Worm (Caenorhabditis elegans) whole organism, mixed stage, embryonic: Measurements from ENCODE around the gene C13G3.1.

Source experiments
- elt-3 ChIP-seq: fragments of 150-350 bp; optimal IDR thresholded peaks from 2 replicates; lab custom pipeline; 2014; ENCODE audit warnings: missing biosample characterization, missing genetic modification characterization
- nhr-76 ChIP-seq: sonication (generic microtip); optimal IDR thresholded peaks from 2 replicates; lab custom pipeline; 2017; ENCODE audit warnings: missing biosample characterization, missing genetic modification characterization
- snpc-4 ChIP-seq: fragments of 150-350 bp; optimal IDR thresholded peaks from 2 replicates; lab custom pipeline; 2014; ENCODE audit warnings: missing biosample characterization, missing genetic modification characterization
- tbx-8 ChIP-seq: fragments of 200-800 bp; sonication (Bioruptor generic); optimal IDR thresholded peaks from 2 replicates; lab custom pipeline; 2018; ENCODE audit warnings: mild to moderate bottlenecking, missing genetic modification characterization, moderate library complexity, missing compliant biosample characterization

DNA sequence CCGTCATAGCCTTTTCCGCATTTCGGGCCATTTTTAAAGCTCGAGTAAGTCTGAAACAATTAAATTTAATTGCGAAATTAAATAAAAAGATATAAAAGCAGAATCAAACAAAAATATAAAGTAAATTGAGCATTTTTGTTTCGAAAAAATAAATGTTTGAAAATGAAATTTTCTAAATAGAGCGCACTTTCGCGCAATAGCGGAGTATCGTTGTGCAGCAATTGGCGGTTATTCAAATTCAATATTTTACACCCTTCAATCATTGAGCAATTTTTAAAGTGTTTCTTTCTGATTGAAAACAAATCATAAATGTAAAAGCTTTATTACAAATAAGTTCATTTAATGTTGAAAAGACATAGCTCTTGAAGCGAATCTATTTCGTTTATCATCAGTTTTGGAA lies 11.6 kb downstream of the C13G3.1 start, which contains the start of gene isy-1:
- TF ChIP-seq elt-3 (tag; lab: Kevin White, UChicago) = no peak
- TF ChIP-seq snpc-4 (tag; lab: Kevin White, UChicago) = no peak
- no peak for TF ChIP-seq tbx-8 (GFP tag; lab: Kevin White, UChicago)
- TF ChIP-seq nhr-76 (tag; lab: Kevin White, UChicago) = no peak
